Worm (Caenorhabditis elegans) whole organism, young adult: ENCODE data around the gene aman-1.
A peak's percentile ranks its signal among the peaks of the same experiment; 100 is the strongest.

Experiments
- B0019.2 ChIP-seq: fragments of 200-800 bp; sonication (Bioruptor generic); conservative IDR thresholded peaks from 2 replicates; pipeline ENCODE4 v1.3.6; 2022; ENCODE audit warnings: missing genetic modification reagents, missing genetic modification characterization, missing compliant biosample characterization
- C06A6.2 ChIP-seq: fragments of 200-800 bp; sonication (Bioruptor generic); conservative IDR thresholded peaks from 2 replicates; pipeline ENCODE4 v1.3.6; 2022; ENCODE audit warnings: missing genetic modification characterization, missing compliant biosample characterization
- C17E4.6 ChIP-seq: fragments of 200-800 bp; sonication (Bioruptor generic); IDR thresholded peaks from 2 replicates; pipeline ENCODE4 v1.3.6; 2022; ENCODE audit warnings: missing genetic modification reagents, missing genetic modification characterization, missing compliant biosample characterization
- F22D6.2 ChIP-seq: sonication (generic microtip); optimal IDR thresholded peaks from 2 replicates; lab custom pipeline; 2016; ENCODE audit warnings: mild to moderate bottlenecking, missing genetic modification characterization, missing compliant biosample characterization
- F33H1.4 ChIP-seq: fragments of 200-800 bp; sonication (Bioruptor generic); IDR thresholded peaks from 2 replicates; pipeline ENCODE4 v1.3.6; 2022; ENCODE audit warnings: missing genetic modification reagents, missing genetic modification characterization, missing compliant biosample characterization
- F37B4.10 ChIP-seq: fragments of 200-800 bp; sonication (Bioruptor generic); IDR thresholded peaks from 2 replicates; pipeline ENCODE4 v1.3.6; 2022; ENCODE audit warnings: missing genetic modification characterization, missing compliant biosample characterization
- F55B11.4 ChIP-seq: sonication (generic microtip); optimal IDR thresholded peaks from 2 replicates; lab custom pipeline; 2016; ENCODE audit warnings: missing compliant biosample characterization, missing genetic modification characterization, borderline replicate concordance; ENCODE audit not compliant: insufficient read depth
- K11D2.4 ChIP-seq: fragments of 200-800 bp; sonication (Bioruptor generic); IDR thresholded peaks from 2 replicates; pipeline ENCODE4 v1.3.6; 2022; ENCODE audit warnings: missing genetic modification reagents, missing genetic modification characterization, missing compliant biosample characterization
- K12H6.12 ChIP-seq: fragments of 200-800 bp; sonication (Bioruptor generic); optimal IDR thresholded peaks from 2 replicates; lab custom pipeline; 2018; ENCODE audit warnings: mild to moderate bottlenecking, missing genetic modification characterization, missing compliant biosample characterization
- T26A5.8 ChIP-seq: sonication (generic microtip); optimal IDR thresholded peaks from 2 replicates; lab custom pipeline; 2016; ENCODE audit warnings: missing genetic modification characterization, missing compliant biosample characterization
- Y56A3A.18 ChIP-seq: fragments of 200-800 bp; sonication (Bioruptor generic); IDR thresholded peaks from 2 replicates; pipeline ENCODE4 v1.3.6; 2022; ENCODE audit warnings: missing genetic modification reagents, missing genetic modification characterization, missing compliant biosample characterization
- ZK185.1 ChIP-seq: sonication (generic microtip); optimal IDR thresholded peaks from 2 replicates; lab custom pipeline; 2016; ENCODE audit warnings: mild to moderate bottlenecking, missing genetic modification characterization, missing compliant biosample characterization; ENCODE audit not compliant: poor library complexity, severe bottlenecking
- athp-1 ChIP-seq: sonication (generic microtip); optimal IDR thresholded peaks from 2 replicates; lab custom pipeline; 2017; ENCODE audit warnings: mild to moderate bottlenecking, missing genetic modification characterization, missing compliant biosample characterization
- attf-3 ChIP-seq: fragments of 200-800 bp; sonication (Bioruptor generic); conservative IDR thresholded peaks from 2 replicates; pipeline ENCODE4 v1.3.6; 2022; ENCODE audit warnings: missing genetic modification reagents, missing genetic modification characterization, missing compliant biosample characterization
- attf-6 ChIP-seq: fragments of 200-800 bp; sonication (Bioruptor generic); IDR thresholded peaks from 2 replicates; pipeline ENCODE4 v1.3.6; 2022; ENCODE audit warnings: missing genetic modification reagents, missing genetic modification characterization, missing compliant biosample characterization
- bed-1 ChIP-seq: fragments of 200-800 bp; sonication (Bioruptor generic); IDR thresholded peaks from 2 replicates; pipeline ENCODE4 v1.3.6; 2022; ENCODE audit warnings: missing genetic modification reagents, missing genetic modification characterization, missing compliant biosample characterization
- ccch-3 ChIP-seq: fragments of 200-800 bp; sonication (Bioruptor generic); optimal IDR thresholded peaks from 2 replicates; lab custom pipeline; 2018; ENCODE audit warnings: mild to moderate bottlenecking, missing genetic modification characterization, missing compliant biosample characterization
- ceh-79 ChIP-seq: sonication (generic microtip); optimal IDR thresholded peaks from 2 replicates; lab custom pipeline; 2017; ENCODE audit warnings: mild to moderate bottlenecking, missing genetic modification characterization, missing compliant biosample characterization
- dox-1 ChIP-seq: fragments of 200-800 bp; sonication (Bioruptor generic); IDR thresholded peaks from 2 replicates; pipeline ENCODE4 v1.3.6; 2022; ENCODE audit warnings: missing genetic modification reagents, missing genetic modification characterization, missing compliant biosample characterization
- dpl-1 ChIP-seq: fragments of 150-350 bp; optimal IDR thresholded peaks from 2 replicates; lab custom pipeline; 2014; ENCODE audit warnings: missing biosample characterization, missing genetic modification reagents, missing genetic modification characterization
- egl-18 ChIP-seq: fragments of 200-800 bp; sonication (Bioruptor generic); IDR thresholded peaks from 2 replicates; pipeline ENCODE4 v1.3.6; 2022; ENCODE audit warnings: missing genetic modification reagents, missing genetic modification characterization, missing compliant biosample characterization
- egl-44 ChIP-seq: fragments of 200-800 bp; sonication (Bioruptor generic); IDR thresholded peaks from 2 replicates; pipeline ENCODE4 v1.3.6; 2022; ENCODE audit warnings: missing genetic modification reagents, missing genetic modification characterization, missing compliant biosample characterization
- egrh-3 ChIP-seq: fragments of 200-800 bp; sonication (Bioruptor generic); IDR thresholded peaks from 2 replicates; pipeline ENCODE4 v1.3.6; 2022; ENCODE audit warnings: missing genetic modification reagents, missing genetic modification characterization, missing compliant biosample characterization
- ekl-4 ChIP-seq: fragments of 200-800 bp; sonication (Bioruptor generic); IDR thresholded peaks from 2 replicates; pipeline ENCODE4 v1.3.6; 2022; ENCODE audit warnings: missing genetic modification reagents, missing genetic modification characterization, missing compliant biosample characterization
- fkh-3 ChIP-seq: sonication (generic microtip); optimal IDR thresholded peaks from 2 replicates; lab custom pipeline; 2016; ENCODE audit warnings: mild to moderate bottlenecking, missing genetic modification characterization, missing compliant biosample characterization
- him-1 ChIP-seq: sonication (generic microtip); optimal IDR thresholded peaks from 2 replicates; lab custom pipeline; 2016; ENCODE audit warnings: missing genotype, missing genetic modification reagents, missing genetic modification characterization, missing compliant biosample characterization
- lag-1 ChIP-seq: fragments of 200-800 bp; sonication (Bioruptor generic); IDR thresholded peaks from 2 replicates; pipeline ENCODE4 v1.3.6; 2022; ENCODE audit warnings: missing genetic modification reagents, missing genetic modification characterization, missing compliant biosample characterization
- lin-26 ChIP-seq: fragments of 200-800 bp; sonication (Bioruptor generic); IDR thresholded peaks from 2 replicates; pipeline ENCODE4 v1.3.6; 2022; ENCODE audit warnings: missing genetic modification reagents, missing genetic modification characterization, missing compliant biosample characterization
- lin-35 ChIP-seq, 3 experiments: fragments of 150-350 bp in 2 of 3; sonication (generic microtip) in 1 of 3; optimal IDR thresholded peaks; 2 replicates each; lab custom pipeline; 2014 to 2018; ENCODE audit warnings: missing biosample characterization in 3 of 3, missing genetic modification characterization in 3 of 3, missing genetic modification reagents in 3 of 3
- lsl-1 ChIP-seq: fragments of 200-800 bp; sonication (Bioruptor generic); optimal IDR thresholded peaks from 2 replicates; lab custom pipeline; 2018; ENCODE audit warnings: mild to moderate bottlenecking, missing genetic modification characterization, moderate library complexity, missing compliant biosample characterization
- mcd-1 ChIP-seq: fragments of 200-800 bp; sonication (Bioruptor generic); IDR thresholded peaks from 2 replicates; pipeline ENCODE4 v1.3.6; 2022; ENCODE audit warnings: missing genetic modification reagents, missing genetic modification characterization, missing compliant biosample characterization
- mxl-1 ChIP-seq: sonication (generic microtip); optimal IDR thresholded peaks from 2 replicates; lab custom pipeline; 2016; ENCODE audit warnings: missing genetic modification characterization, missing compliant biosample characterization
- nfya-2 ChIP-seq: fragments of 200-800 bp; sonication (Bioruptor generic); IDR thresholded peaks from 2 replicates; pipeline ENCODE4 v1.3.6; 2022; ENCODE audit warnings: missing genetic modification reagents, missing genetic modification characterization, missing compliant biosample characterization
- nhr-120 ChIP-seq: fragments of 200-800 bp; sonication (Bioruptor generic); IDR thresholded peaks from 2 replicates; pipeline ENCODE4 v1.3.6; 2022; ENCODE audit warnings: missing genetic modification characterization, missing compliant biosample characterization
- nhr-80 ChIP-seq: sonication (generic microtip); optimal IDR thresholded peaks from 2 replicates; lab custom pipeline; 2016; ENCODE audit warnings: missing genetic modification characterization, missing compliant biosample characterization
- nhr-90 ChIP-seq: sonication (generic microtip); optimal IDR thresholded peaks from 2 replicates; lab custom pipeline; 2016; ENCODE audit warnings: missing genotype, mild to moderate bottlenecking, missing genetic modification characterization, missing compliant biosample characterization
- pbrm-1 ChIP-seq: fragments of 200-800 bp; sonication (Bioruptor generic); IDR thresholded peaks from 2 replicates; pipeline ENCODE4 v1.3.6; 2022; ENCODE audit warnings: missing genetic modification reagents, missing genetic modification characterization, missing compliant biosample characterization
- pha-4 ChIP-seq: fragments of 150-350 bp; sonication (generic microtip); optimal IDR thresholded peaks from 2 replicates; lab custom pipeline; 2014; ENCODE audit warnings: missing biosample characterization, missing genetic modification reagents, missing genetic modification characterization
- rec-8 ChIP-seq, 2 experiments: sonication (generic microtip); optimal IDR thresholded peaks; 2 replicates each; lab custom pipeline; 2016; ENCODE audit warnings: mild to moderate bottlenecking in 2 of 2, missing genetic modification characterization in 2 of 2, missing genetic modification reagents in 2 of 2, missing genotype in 2 of 2, missing biosample characterization in 1 of 2, missing compliant biosample characterization in 1 of 2, moderate library complexity in 1 of 2
- repo-1 ChIP-seq: sonication (generic microtip); optimal IDR thresholded peaks from 2 replicates; lab custom pipeline; 2017; ENCODE audit warnings: mild to moderate bottlenecking, missing genetic modification characterization, missing compliant biosample characterization
- rpc-1 ChIP-seq, 2 experiments: fragments of 150-350 bp in 1 of 2; sonication (generic microtip) in 1 of 2; optimal IDR thresholded peaks; 2 replicates each; lab custom pipeline; 2014 to 2018; ENCODE audit warnings: missing biosample characterization in 1 of 2, missing genetic modification characterization in 1 of 2, missing genetic modification reagents in 1 of 2, missing genotype in 1 of 2
- sea-2 ChIP-seq: fragments of 200-800 bp; sonication (Bioruptor generic); IDR thresholded peaks from 2 replicates; pipeline ENCODE4 v1.3.6; 2022; ENCODE audit warnings: missing genetic modification characterization, missing compliant biosample characterization
- snpc-1.3 ChIP-seq: sonication (generic microtip); optimal IDR thresholded peaks from 2 replicates; lab custom pipeline; 2017; ENCODE audit warnings: missing genetic modification characterization, mild to moderate bottlenecking, missing compliant biosample characterization, antibody characterized with exemption, moderate library complexity, missing genotype, missing genetic modification reagents; ENCODE audit not compliant: insufficient read depth
- sptf-2 ChIP-seq: fragments of 200-800 bp; sonication (Bioruptor generic); optimal IDR thresholded peaks from 2 replicates; lab custom pipeline; 2018; ENCODE audit warnings: mild to moderate bottlenecking, missing genetic modification characterization, missing compliant biosample characterization
- unc-62 ChIP-seq: fragments of 150-350 bp; optimal IDR thresholded peaks from 2 replicates; lab custom pipeline; 2014; ENCODE audit warnings: missing biosample characterization, missing genetic modification reagents, missing genetic modification characterization
- ztf-18 ChIP-seq: sonication (generic microtip); optimal IDR thresholded peaks from 2 replicates; lab custom pipeline; 2016; ENCODE audit warnings: missing genotype, mild to moderate bottlenecking, missing genetic modification characterization, missing compliant biosample characterization
- ztf-26 ChIP-seq: sonication (generic microtip); optimal IDR thresholded peaks from 2 replicates; lab custom pipeline; 2017; ENCODE audit warnings: missing genetic modification characterization, missing compliant biosample characterization
- ztf-3 ChIP-seq: fragments of 200-800 bp; sonication (Bioruptor generic); optimal IDR thresholded peaks from 2 replicates; lab custom pipeline; 2018; ENCODE audit warnings: mild to moderate bottlenecking, missing genetic modification characterization, missing compliant biosample characterization

aman-1 gene

ce11 chrX:4711698-4712329 lies 21.1 kb upstream of the aman-1 start, which contains the start of the genes dnj-14 and glit-1 (continued):
- TF ChIP-seq lsl-1 (peak; percentile 28), attf-3 (0 out of 2 replicates have a peak, but pooled peaks have one; percentile 11), ztf-3 (GFP tag; lab: Kevin White, UChicago) (no peak), B0019.2 (no peak), nhr-80 (tag; lab: Kevin White, UChicago) (peak; percentile 98), rpc-1 (optimal IDR thresholded peaks at IDR 0.05; lab: Kevin White, UChicago) (no peak), rpc-1 (tag; optimal IDR thresholded peaks at IDR 0.05; lab: Kevin White, UChicago) (no peak), K11D2.4 (peak; percentile 62; the same call in 1 of the 2 replicates), pbrm-1 (GFP tag; lab: Robert Waterston, UW) (peak; percentile 84; the same call in 1 of the 2 replicates), Y56A3A.18 (0 out of 2 replicates have a peak, but pooled peaks have one; percentile 51), F37B4.10 (GFP tag; lab: Robert Waterston, UW) (no peak), nhr-120 (no peak), bed-1 (GFP tag; lab: Robert Waterston, UW) (no peak), pha-4 (tag; lab: Kevin White, UChicago) (peak; percentile 89), unc-62 (GFP tag; lab: Kevin White, UChicago) (peak; percentile 51), egl-44 (peak; percentile 83; the same call in 1 of the 2 replicates), ZK185.1 (tag; lab: Kevin White, UChicago) (peak; percentile 53), dox-1 (peak; percentile 91), rec-8 (tag; optimal IDR thresholded peaks at IDR 0.05; lab: Kevin White, UChicago) (no peak), ccch-3 (GFP tag; lab: Kevin White, UChicago) (no peak), F55B11.4 (tag; lab: Kevin White, UChicago) (no peak), ekl-4 (GFP tag; lab: Robert Waterston, UW) (0 out of 2 replicates have a peak, but pooled peaks have one; percentile 20), ceh-79 (tag; lab: Kevin White, UChicago) (no peak), nfya-2 (GFP tag; lab: Robert Waterston, UW) (no peak), lag-1 (GFP tag; lab: Robert Waterston, UW) (no peak), dpl-1 (GFP tag; lab: Kevin White, UChicago) (no peak), sea-2 (GFP tag; lab: Robert Waterston, UW) (no peak), mcd-1 (GFP tag; lab: Robert Waterston, UW) (peak; percentile 89), lin-35 (GFP tag; optimal IDR thresholded peaks at IDR 0.05; lab: Kevin White, UChicago) (peak in 1 of 3 experiments; percentile 58), nhr-90 (peak; percentile 65), T26A5.8 (tag; lab: Kevin White, UChicago) (no peak), repo-1 (tag; lab: Kevin White, UChicago) (peak; percentile 51), egrh-3 (GFP tag; lab: Robert Waterston, UW) (peak; percentile 46; the same call in 1 of the 2 replicates), ztf-26 (tag; lab: Kevin White, UChicago) (peak; percentile 57), egl-18 (GFP tag; lab: Robert Waterston, UW) (no peak), ztf-18 (tag; lab: Kevin White, UChicago) (peak; percentile 57), athp-1 (tag; lab: Kevin White, UChicago) (peak; percentile 36), him-1 (tag; lab: Kevin White, UChicago) (no peak), lin-26 (GFP tag; lab: Robert Waterston, UW) (no peak), snpc-1.3 (tag; lab: Kevin White, UChicago) (peak; percentile 4), K12H6.12 (tag; lab: Kevin White, UChicago) (peak; percentile 70), sptf-2 (no peak), F22D6.2 (tag; lab: Kevin White, UChicago) (no peak), F33H1.4 (GFP tag; lab: Robert Waterston, UW) (peak; percentile 79), fkh-3 (no peak), C17E4.6 (no peak), mxl-1 (no peak), C06A6.2 (GFP tag; lab: Robert Waterston, UW) (no peak), attf-6 (GFP tag; lab: Robert Waterston, UW) (no peak)
